Fruit fly (Drosophila melanogaster): ENCODE results near the gene Tsen34.

DNA sequence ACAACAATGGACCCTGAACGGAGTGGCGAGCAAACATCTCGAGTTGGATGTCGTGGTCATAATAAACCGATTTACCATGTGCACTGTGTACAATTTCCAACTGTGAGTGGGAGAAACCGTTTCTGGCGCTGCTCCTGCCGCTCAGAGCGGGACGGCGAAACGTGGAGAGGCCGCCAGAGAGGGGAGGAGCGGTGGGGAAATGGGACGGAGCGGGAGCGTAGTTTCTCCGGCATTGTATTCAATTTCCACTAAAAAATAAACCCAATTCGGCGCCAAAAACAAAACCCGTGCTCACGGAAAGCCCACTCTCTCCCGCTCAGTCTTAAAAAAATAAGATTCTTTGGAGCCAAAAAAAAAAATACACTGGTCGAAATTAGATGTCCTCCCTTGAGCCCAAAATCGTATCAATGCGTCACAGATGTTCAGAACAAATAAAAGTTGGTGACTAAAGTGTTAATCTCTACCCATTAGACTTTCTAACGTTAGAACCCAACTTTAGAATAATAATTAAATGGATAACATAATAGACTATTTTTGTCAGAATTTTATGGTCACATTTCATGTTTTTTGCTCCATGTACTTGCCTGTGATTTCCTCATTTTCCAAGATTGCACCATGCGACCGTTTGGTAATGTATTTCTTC lies 1.5 kb downstream of the Tsen34 start:
- TF ChIP-seq CG8478 (optimal IDR thresholded peaks at IDR 0.05) (no peak), CTCF (optimal IDR thresholded peaks at IDR 0.05) (no peak)

Measured in S2 (cell line).